Worm (Caenorhabditis elegans): Measurements from ENCODE around the gene C05G5.2.

The C05G5.2 gene

ce11 chrX:14737623-14738022 is 9.5 kb upstream of the C05G5.2 start:
- no peak for TF ChIP-seq efl-1 (optimal IDR thresholded peaks at IDR 0.05)
- peak in 1 of 2 experiments; percentile 64 for TF ChIP-seq efl-1 (GFP tag; optimal IDR thresholded peaks at IDR 0.05 in 1 of 2)
- TF ChIP-seq ztf-4 (tag; optimal IDR thresholded peaks at IDR 0.05) = no peak
- no peak for TF ChIP-seq rnt-1 (tag; optimal IDR thresholded peaks at IDR 0.05)
- TF ChIP-seq snu-23 (GFP tag; optimal IDR thresholded peaks at IDR 0.05) = no peak
- peak; percentile 39 for TF ChIP-seq blmp-1 (tag; optimal IDR thresholded peaks at IDR 0.05)

ce11 chrX:14739466-14739865 is 7.6 kb upstream of the C05G5.2 start:
- peak; percentile 30 for TF ChIP-seq elt-2 (tag; optimal IDR thresholded peaks at IDR 0.05)
- TF ChIP-seq unc-130 (tag; optimal IDR thresholded peaks at IDR 0.05) = no peak

ce11 chrX:14740019-14740418 is 7.1 kb upstream of the C05G5.2 start, which contains the start of gene C05G5.1:
Gene C05G5.1 (minus strand): TSS chrX:14740119.
- TF ChIP-seq lin-39 (tag; optimal IDR thresholded peaks at IDR 0.05) = no peak
- peak; percentile 47 for TF ChIP-seq lin-14 (GFP tag; optimal IDR thresholded peaks at IDR 0.05)

ce11 chrX:14743210-14743609 is 3.9 kb upstream of the C05G5.2 start:
- TF ChIP-seq efl-1 (optimal IDR thresholded peaks at IDR 0.05) = no peak
- no peak for TF ChIP-seq efl-1 (GFP tag; optimal IDR thresholded peaks at IDR 0.05 in 1 of 2)
- no peak for TF ChIP-seq mef-2 (tag; optimal IDR thresholded peaks at IDR 0.05)
- TF ChIP-seq irx-1 (tag; optimal IDR thresholded peaks at IDR 0.05) = no peak
- TF ChIP-seq Y116A8C.19 (tag; optimal IDR thresholded peaks at IDR 0.05; ENCODE audit: borderline replicate concordance) = no peak
- no peak for TF ChIP-seq hpl-2 (GFP tag; optimal IDR thresholded peaks at IDR 0.05)
- peak; percentile 36 for TF ChIP-seq ztf-4 (tag; optimal IDR thresholded peaks at IDR 0.05)

ce11 chrX:14743780-14744179 is 3.3 kb upstream of the C05G5.2 start, which contains the start of gene C05G5.7:
Gene C05G5.7 (minus strand): TSS chrX:14743780.
- TF ChIP-seq nhr-85 (tag) (no peak), C04F5.9 (tag; optimal IDR thresholded peaks at IDR 0.05) (no peak), nhr-12 (tag; optimal IDR thresholded peaks at IDR 0.05) (no peak)

- TF ChIP-seq elt-2 (tag; optimal IDR thresholded peaks at IDR 0.05) (peak; percentile 32), lin-14 (GFP tag; optimal IDR thresholded peaks at IDR 0.05) (peak; percentile 30), tbx-2 (tag; optimal IDR thresholded peaks at IDR 0.05) (no peak), jun-1 (tag; optimal IDR thresholded peaks at IDR 0.05) (peak; percentile 47)
These were observed 2.6 kb upstream of the C05G5.2 start for ce11 chrX:14744496-14744895.

- TF ChIP-seq blmp-1 (tag; optimal IDR thresholded peaks at IDR 0.05) = peak; percentile 44
- TF ChIP-seq elt-2 (tag; optimal IDR thresholded peaks at IDR 0.05) = no peak
These were observed 1.9 kb upstream of the C05G5.2 start for ce11 chrX:14745218-14745617.

- TF ChIP-seq lir-3 (tag; optimal IDR thresholded peaks at IDR 0.05; ENCODE audit: poor library complexity) (no peak), fkh-8 (tag; optimal IDR thresholded peaks at IDR 0.05) (peak; percentile 40), ztf-4 (tag; optimal IDR thresholded peaks at IDR 0.05) (no peak), ztf-11 (tag; optimal IDR thresholded peaks at IDR 0.05) (no peak), sup-37 (GFP tag; optimal IDR thresholded peaks at IDR 0.05) (no peak), tlp-1 (tag; optimal IDR thresholded peaks at IDR 0.05) (no peak), skn-1 (tag; optimal IDR thresholded peaks at IDR 0.05) (no peak), nhr-12 (tag; optimal IDR thresholded peaks at IDR 0.05) (no peak), swsn-7 (tag; optimal IDR thresholded peaks at IDR 0.05) (no peak), dsc-1 (tag; optimal IDR thresholded peaks at IDR 0.05) (peak; percentile 29), tbx-2 (tag; optimal IDR thresholded peaks at IDR 0.05) (no peak)
These were observed 4.8 kb downstream of the C05G5.2 start, which contains the start of gene C05G5.3 for ce11 chrX:14751911-14752310. Gene C05G5.3 (minus strand): TSS chrX:14752011.
